Fruit fly (Drosophila melanogaster) whole organism, prepupa: ENCODE measurements around the gene CG10650.

Experiments
- Blimp-1 ChIP-seq: fragments of 200-800 bp; sonication (Bioruptor generic); optimal IDR thresholded peaks from 3 replicates; lab custom pipeline; 2017; ENCODE audit warnings: missing biosample characterization, missing genetic modification characterization, mild to moderate bottlenecking, moderate library complexity, missing genetic modification reagents
- CG10631 ChIP-seq: fragments of 200-800 bp; sonication (Bioruptor generic); optimal IDR thresholded peaks from 2 replicates; lab custom pipeline; 2016; ENCODE audit warnings: missing biosample characterization, missing genetic modification characterization
- CG10669 ChIP-seq: fragments of 200-800 bp; sonication (Bioruptor generic); optimal IDR thresholded peaks from 3 replicates; lab custom pipeline; 2018; ENCODE audit warnings: missing biosample characterization, mild to moderate bottlenecking, missing genetic modification characterization, moderate library complexity
- CG11762 ChIP-seq: fragments of 200-800 bp; sonication (Bioruptor generic); optimal IDR thresholded peaks from 3 replicates; lab custom pipeline; 2016; ENCODE audit warnings: missing biosample characterization, missing genetic modification characterization; ENCODE audit not compliant: insufficient read depth
- CG11902 ChIP-seq: fragments of 200-800 bp; sonication (Bioruptor generic); optimal IDR thresholded peaks from 3 replicates; lab custom pipeline; 2016; ENCODE audit warnings: missing biosample characterization, missing genetic modification characterization
- CG15336 ChIP-seq: fragments of 200-800 bp; sonication (Bioruptor generic); IDR thresholded peaks from 2 replicates; pipeline ENCODE4 v1.3.6; 2022; ENCODE audit warnings: missing biosample characterization, missing genetic modification characterization
- CG3032 ChIP-seq: fragments of 200-800 bp; optimal IDR thresholded peaks from 2 replicates; lab custom pipeline; 2019; ENCODE audit warnings: missing biosample characterization, mild to moderate bottlenecking, missing genetic modification characterization, moderate library complexity
- CG31627 ChIP-seq: fragments of 200-800 bp; sonication (Bioruptor generic); optimal IDR thresholded peaks from 3 replicates; lab custom pipeline; 2016; ENCODE audit warnings: missing biosample characterization, missing genetic modification characterization
- CG32006 ChIP-seq: fragments of 200-800 bp; sonication (Bioruptor generic); optimal IDR thresholded peaks from 3 replicates; lab custom pipeline; 2017; ENCODE audit warnings: missing biosample characterization, mild to moderate bottlenecking, missing genetic modification characterization
- CG34406 ChIP-seq: fragments of 200-800 bp; sonication (Bioruptor generic); optimal IDR thresholded peaks from 3 replicates; lab custom pipeline; 2016; ENCODE audit warnings: missing biosample characterization, missing genetic modification characterization
- CG4318 ChIP-seq: fragments of 200-800 bp; sonication (Bioruptor generic); optimal IDR thresholded peaks from 3 replicates; lab custom pipeline; 2017; ENCODE audit warnings: missing biosample characterization, mild to moderate bottlenecking, missing genetic modification characterization
- CG6163 ChIP-seq: fragments of 200-800 bp; sonication (Bioruptor generic); IDR thresholded peaks from 3 replicates; pipeline ENCODE4 v1.3.6; 2022; ENCODE audit warnings: missing biosample characterization, missing genetic modification characterization
- CG6276 ChIP-seq: fragments of 200-800 bp; sonication (Bioruptor generic); optimal IDR thresholded peaks from 2 replicates; lab custom pipeline; 2017; ENCODE audit warnings: missing biosample characterization, mild to moderate bottlenecking, missing genetic modification characterization
- CG6792 ChIP-seq: fragments of 200-800 bp; sonication (Bioruptor generic); optimal IDR thresholded peaks from 3 replicates; lab custom pipeline; 2016; ENCODE audit warnings: missing biosample characterization, missing genetic modification characterization
- CG6808 ChIP-seq: fragments of 200-800 bp; sonication (Bioruptor generic); optimal IDR thresholded peaks from 3 replicates; lab custom pipeline; 2017; ENCODE audit warnings: missing biosample characterization, missing genetic modification characterization, mild to moderate bottlenecking, moderate library complexity, missing genetic modification reagents
- CG6854 ChIP-seq: fragments of 200-800 bp; sonication (Bioruptor generic); optimal IDR thresholded peaks from 2 replicates; lab custom pipeline; 2017; ENCODE audit warnings: missing biosample characterization, mild to moderate bottlenecking, missing genetic modification characterization
- CG7368 ChIP-seq: fragments of 200-800 bp; sonication (Bioruptor generic); optimal IDR thresholded peaks from 3 replicates; lab custom pipeline; 2016; ENCODE audit warnings: missing biosample characterization, missing genetic modification characterization
- CG8119 ChIP-seq: fragments of 200-800 bp; sonication (Bioruptor generic); IDR thresholded peaks from 3 replicates; pipeline ENCODE4 v1.3.6; 2022; ENCODE audit warnings: missing biosample characterization, missing genetic modification characterization
- CG8319 ChIP-seq: fragments of 200-800 bp; sonication (Bioruptor generic); optimal IDR thresholded peaks from 3 replicates; lab custom pipeline; 2016; ENCODE audit warnings: missing biosample characterization, missing genetic modification characterization
- Eip75B ChIP-seq: fragments of 200-800 bp; sonication (Bioruptor generic); optimal IDR thresholded peaks from 3 replicates; lab custom pipeline; 2016; ENCODE audit warnings: missing biosample characterization, missing genetic modification characterization
- Eip93F ChIP-seq: fragments of 200-800 bp; sonication (Bioruptor generic); optimal IDR thresholded peaks from 2 replicates; lab custom pipeline; 2016; ENCODE audit warnings: missing biosample characterization, mild to moderate bottlenecking, missing genetic modification characterization
- Ets21C ChIP-seq: fragments of 200-800 bp; sonication (Bioruptor generic); optimal IDR thresholded peaks from 3 replicates; lab custom pipeline; 2016; ENCODE audit warnings: missing biosample characterization, missing genetic modification characterization
- Ets96B ChIP-seq: fragments of 200-800 bp; optimal IDR thresholded peaks from 2 replicates; lab custom pipeline; 2019; ENCODE audit warnings: missing biosample characterization, mild to moderate bottlenecking, missing genetic modification characterization, moderate library complexity
- Gug ChIP-seq: fragments of 200-800 bp; sonication (Bioruptor generic); IDR thresholded peaks from 2 replicates; pipeline ENCODE4 v1.3.6; 2022; ENCODE audit warnings: missing biosample characterization, missing genetic modification characterization
- Hr38 ChIP-seq: sonication (Bioruptor generic); optimal IDR thresholded peaks from 2 replicates; lab custom pipeline; 2016; ENCODE audit warnings: missing biosample characterization, missing genetic modification characterization
- Hr39 ChIP-seq: fragments of 200-800 bp; sonication (Bioruptor generic); optimal IDR thresholded peaks from 2 replicates; lab custom pipeline; 2016; ENCODE audit warnings: missing biosample characterization, missing genetic modification characterization
- Hr4 ChIP-seq: fragments of 200-800 bp; sonication (Bioruptor generic); optimal IDR thresholded peaks from 3 replicates; lab custom pipeline; 2016; ENCODE audit warnings: missing biosample characterization, missing genetic modification characterization
- Met ChIP-seq: fragments of 200-800 bp; sonication (Bioruptor generic); optimal IDR thresholded peaks from 3 replicates; lab custom pipeline; 2016; ENCODE audit warnings: missing biosample characterization, missing genetic modification characterization
- OdsH ChIP-seq: fragments of 200-800 bp; sonication (Bioruptor generic); optimal IDR thresholded peaks from 3 replicates; lab custom pipeline; 2016; ENCODE audit warnings: missing biosample characterization, missing genetic modification characterization
- Smox ChIP-seq: fragments of 200-800 bp; sonication (Bioruptor generic); optimal IDR thresholded peaks from 3 replicates; lab custom pipeline; 2016; ENCODE audit warnings: missing biosample characterization, missing genetic modification characterization
- Sox102F ChIP-seq: fragments of 200-800 bp; sonication (Bioruptor generic); optimal IDR thresholded peaks from 2 replicates; lab custom pipeline; 2016; ENCODE audit warnings: missing biosample characterization, mild to moderate bottlenecking, missing genetic modification characterization
- Sox15 ChIP-seq: fragments of 200-800 bp; sonication (Bioruptor generic); optimal IDR thresholded peaks from 3 replicates; lab custom pipeline; 2016; ENCODE audit warnings: missing biosample characterization, missing genetic modification characterization
- acj6 ChIP-seq: fragments of 200-800 bp; sonication (Bioruptor generic); optimal IDR thresholded peaks from 3 replicates; lab custom pipeline; 2016; ENCODE audit warnings: missing biosample characterization, missing genetic modification characterization
- cyc ChIP-seq: fragments of 200-800 bp; sonication (Bioruptor generic); optimal IDR thresholded peaks from 3 replicates; lab custom pipeline; 2016; ENCODE audit warnings: missing biosample characterization, missing genetic modification characterization
- dsx ChIP-seq: fragments of 200-800 bp; optimal IDR thresholded peaks from 3 replicates; lab custom pipeline; 2019; ENCODE audit warnings: missing biosample characterization, mild to moderate bottlenecking, missing genetic modification characterization, moderate library complexity; ENCODE audit not compliant: poor library complexity, severe bottlenecking
- eg ChIP-seq: fragments of 200-800 bp; sonication (Bioruptor generic); IDR thresholded peaks from 3 replicates; pipeline ENCODE4 v1.3.6; 2022; ENCODE audit warnings: missing biosample characterization, missing genetic modification characterization
- esn ChIP-seq: fragments of 200-800 bp; sonication (Bioruptor generic); optimal IDR thresholded peaks from 2 replicates; lab custom pipeline; 2016; ENCODE audit warnings: missing biosample characterization, mild to moderate bottlenecking, missing genetic modification characterization, moderate library complexity
- fkh ChIP-seq: fragments of 200-800 bp; sonication (Bioruptor generic); optimal IDR thresholded peaks from 3 replicates; lab custom pipeline; 2017; ENCODE audit warnings: missing biosample characterization, mild to moderate bottlenecking, missing genetic modification characterization, moderate library complexity
- lz ChIP-seq: fragments of 200-800 bp; sonication (Bioruptor generic); optimal IDR thresholded peaks from 3 replicates; lab custom pipeline; 2016; ENCODE audit warnings: missing biosample characterization, missing genetic modification characterization
- net ChIP-seq: fragments of 200-800 bp; sonication (Bioruptor generic); optimal IDR thresholded peaks from 3 replicates; lab custom pipeline; 2016; ENCODE audit warnings: missing biosample characterization, missing genetic modification characterization
- salr ChIP-seq, 2 experiments: fragments of 200-800 bp; sonication (Bioruptor generic); optimal IDR thresholded peaks; 3 replicates each; lab custom pipeline; 2016 to 2018; ENCODE audit warnings: missing biosample characterization in 2 of 2, missing genetic modification characterization in 2 of 2, mild to moderate bottlenecking in 1 of 2
- spab ChIP-seq: fragments of 200-800 bp; sonication (Bioruptor generic); optimal IDR thresholded peaks from 2 replicates; lab custom pipeline; 2017; ENCODE audit warnings: missing biosample characterization, mild to moderate bottlenecking, missing genetic modification characterization, missing genetic modification reagents
- topi ChIP-seq: fragments of 200-800 bp; sonication (Bioruptor generic); optimal IDR thresholded peaks from 3 replicates; lab custom pipeline; 2016; ENCODE audit warnings: missing biosample characterization, missing genetic modification characterization

Gene CG10650

DNA sequence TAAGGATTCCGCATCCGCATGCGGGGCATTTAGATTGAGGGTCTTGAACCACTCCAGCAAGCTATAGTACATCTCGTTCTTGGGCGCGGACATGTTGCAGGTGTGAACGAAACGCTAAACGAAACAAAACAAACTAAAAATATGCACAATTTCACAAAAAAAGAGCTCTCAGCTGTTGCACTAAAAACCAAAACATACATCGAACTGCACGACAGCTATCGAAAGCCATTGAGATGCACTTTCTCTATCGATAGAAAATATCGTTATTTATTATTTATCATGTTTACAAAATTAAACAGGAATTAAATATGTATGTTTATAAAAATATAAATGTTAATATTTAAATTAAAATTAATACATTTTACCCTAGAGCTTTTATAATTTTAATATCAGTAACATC lies 37.6 kb upstream of the CG10650 start, which contains the start of gene hook:
Gene hook (minus strand): TSS at position 211 of the 400 bp plus-strand sequence.
- TF ChIP-seq Smox (no peak), CG3032 (tag; lab: Kevin White, UChicago) (no peak), CG11762 (GFP tag; lab: Kevin White, UChicago) (no peak), dsx (GFP tag; lab: Kevin White, UChicago) (no peak), CG34406 (GFP tag; lab: Kevin White, UChicago) (no peak), acj6 (GFP tag; lab: Kevin White, UChicago) (no peak)

DNA sequence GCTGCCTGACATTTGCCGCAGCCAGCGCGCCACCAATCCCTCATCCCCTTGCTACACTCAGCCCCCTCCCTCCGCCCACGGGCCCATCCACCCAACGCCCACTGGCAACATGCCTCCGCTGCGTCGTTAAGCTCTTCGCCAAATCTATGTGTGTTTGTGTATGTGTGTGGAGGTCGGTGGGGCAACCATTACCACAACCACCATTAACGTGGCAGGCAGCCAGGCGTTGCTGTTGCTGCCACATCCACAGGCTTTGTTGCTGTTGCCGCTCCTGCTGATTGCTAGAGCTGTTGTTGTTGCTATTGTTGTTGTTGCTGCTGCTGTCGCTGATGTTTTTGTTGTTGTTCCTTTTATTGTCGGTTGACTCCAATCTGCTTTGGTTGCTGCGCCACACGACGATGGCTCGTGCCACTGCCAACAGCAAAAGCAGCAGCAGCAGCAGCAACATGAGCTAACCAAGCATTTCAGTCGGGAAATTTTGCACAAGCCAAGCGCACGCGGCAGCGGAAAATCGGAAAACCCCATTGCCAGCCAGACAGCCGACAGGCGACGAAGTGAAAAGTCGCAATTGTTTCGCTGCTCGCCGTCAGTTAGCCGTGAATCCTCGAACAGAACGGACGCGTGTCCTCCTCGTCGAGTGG lies 31.6 kb upstream of the CG10650 start, which contains the start of gene Sidpn:
Gene Sidpn (plus strand): TSS at position 465 of the 641 bp plus-strand sequence.
- TF ChIP-seq Eip93F (GFP tag; lab: Kevin White, UChicago) (no peak), Eip75B (GFP tag; lab: Kevin White, UChicago) (no peak), CG6854 (no peak), CG8119 (GFP tag; lab: Robert Waterston, UW) (no peak), CG6163 (GFP tag; lab: Robert Waterston, UW) (no peak), CG11762 (GFP tag; lab: Kevin White, UChicago) (no peak), CG3032 (tag; lab: Kevin White, UChicago) (no peak), Gug (GFP tag; lab: Robert Waterston, UW) (no peak), topi (no peak), CG11902 (GFP tag; lab: Kevin White, UChicago) (no peak)

DNA sequence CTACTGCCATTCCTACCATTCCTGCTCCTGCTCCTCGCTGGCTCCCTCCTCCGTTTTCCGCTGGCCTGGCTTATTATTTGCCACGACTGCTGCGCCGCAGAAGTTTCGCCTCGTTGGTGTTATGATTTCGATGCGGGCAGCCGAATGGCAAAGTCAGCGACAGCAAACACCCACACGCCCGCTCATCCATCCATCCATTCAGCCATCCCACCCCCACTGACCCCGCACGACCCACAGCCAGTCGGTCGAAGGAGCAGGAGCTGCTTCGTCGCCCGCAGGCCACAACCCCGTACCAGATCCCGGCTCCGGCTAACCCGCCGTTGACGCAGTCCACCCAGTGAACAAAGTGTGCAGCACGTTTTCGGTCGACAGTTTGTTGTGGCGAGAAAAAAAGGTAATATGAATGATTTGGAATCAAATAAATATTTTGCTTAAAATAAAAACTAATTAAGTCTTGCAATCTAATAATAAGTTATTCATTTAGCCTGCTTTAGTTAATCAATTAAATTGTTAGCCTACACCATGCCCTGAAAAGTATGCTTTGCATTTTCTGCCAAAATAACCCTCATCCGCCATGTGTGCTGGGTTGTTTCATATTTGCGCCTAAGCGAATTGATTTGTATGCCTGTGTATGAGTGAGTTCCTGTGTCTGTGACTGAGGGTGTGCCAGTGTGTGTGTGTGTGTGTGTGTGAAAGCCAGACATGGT lies 30.9 kb upstream of the CG10650 start:
- TF ChIP-seq OdsH (GFP tag; lab: Kevin White, UChicago) = peak; percentile 35
- peak; percentile 21 for TF ChIP-seq Hr4
- TF ChIP-seq Sox102F (GFP tag; lab: Kevin White, UChicago) = peak; percentile 21
- TF ChIP-seq cyc = peak; percentile 9
- TF ChIP-seq Hr38 (GFP tag; lab: Kevin White, UChicago) = no peak
- TF ChIP-seq CG6792 (GFP tag; lab: Kevin White, UChicago) = peak; percentile 41
- no peak for TF ChIP-seq fkh
- TF ChIP-seq acj6 (GFP tag; lab: Kevin White, UChicago) = peak; percentile 34
- peak; percentile 41; the same call in 1 of the 3 replicates for TF ChIP-seq CG8119 (GFP tag; lab: Robert Waterston, UW)
- peak; percentile 44 for TF ChIP-seq CG10631 (GFP tag; lab: Kevin White, UChicago)
- TF ChIP-seq CG6163 (GFP tag; lab: Robert Waterston, UW) = peak; percentile 27; the same call in 1 of the 3 replicates
- peak; percentile 71 for TF ChIP-seq CG6808
- 0 out of 3 replicates have a peak, but pooled peaks have one; percentile 21 for TF ChIP-seq eg
- TF ChIP-seq net (GFP tag; lab: Kevin White, UChicago) = peak; percentile 20
- TF ChIP-seq CG11902 (GFP tag; lab: Kevin White, UChicago) = peak; percentile 5
- TF ChIP-seq CG10669 (GFP tag; lab: Kevin White, UChicago) = peak; percentile 76
- no peak for TF ChIP-seq Blimp-1 (GFP tag; lab: Kevin White, UChicago)
- TF ChIP-seq CG4318 (GFP tag; lab: Kevin White, UChicago) = peak; percentile 11
- peak; percentile 32 for TF ChIP-seq salr (GFP tag; optimal IDR thresholded peaks at IDR 0.05; lab: Kevin White, UChicago)
- peak; percentile 33 for TF ChIP-seq CG31627 (GFP tag; lab: Kevin White, UChicago)
- TF ChIP-seq Eip93F (GFP tag; lab: Kevin White, UChicago) = no peak
- peak; percentile 44 for TF ChIP-seq Smox
- no peak for TF ChIP-seq CG15336
- peak; percentile 64 for TF ChIP-seq spab (GFP tag; lab: Kevin White, UChicago)
- TF ChIP-seq CG32006 = peak; percentile 55
- peak; percentile 24 for TF ChIP-seq CG6276 (GFP tag; lab: Kevin White, UChicago)
- TF ChIP-seq CG8319 (GFP tag; lab: Kevin White, UChicago) = no peak
- TF ChIP-seq CG6854 = no peak
- peak; percentile 25 for TF ChIP-seq topi
- peak; percentile 48 for TF ChIP-seq esn
- TF ChIP-seq CG7368 (GFP tag; lab: Kevin White, UChicago) = no peak
- TF ChIP-seq CG3032 (tag; lab: Kevin White, UChicago) = peak; percentile 70
- peak; percentile 45 for TF ChIP-seq Met (GFP tag; lab: Kevin White, UChicago)
- peak; percentile 73 for TF ChIP-seq Ets96B (tag; lab: Kevin White, UChicago)
- peak; percentile 29 for TF ChIP-seq lz (GFP tag; lab: Kevin White, UChicago)
- peak; percentile 33 for TF ChIP-seq Sox15 (GFP tag; lab: Kevin White, UChicago)
- peak; percentile 29 for TF ChIP-seq Ets21C
- peak; percentile 16 for TF ChIP-seq Hr39
